Fruit fly (Drosophila melanogaster) whole organism, embryonic: ENCODE measurements around the gene CG34266.

Source experiments
- Abd-B ChIP-seq: fragments of 200-800 bp; sonication (Bioruptor generic); optimal IDR thresholded peaks from 2 replicates; lab custom pipeline; 2018; ENCODE audit warnings: missing biosample characterization, mild to moderate bottlenecking, missing genetic modification characterization, moderate library complexity
- BEAF-32 ChIP-seq: fragments of 200-800 bp; sonication (Bioruptor generic); optimal IDR thresholded peaks from 3 replicates; lab custom pipeline; 2017; ENCODE audit warnings: missing biosample characterization, missing genetic modification characterization, mild to moderate bottlenecking, moderate library complexity, missing genetic modification reagents
- CG10321 ChIP-seq: fragments of 200-800 bp; sonication (Bioruptor generic); IDR thresholded peaks from 2 replicates; pipeline ENCODE4 v1.3.6; 2022; ENCODE audit warnings: missing biosample characterization, missing genetic modification characterization
- CG10462 ChIP-seq: fragments of 200-800 bp; sonication (Bioruptor generic); optimal IDR thresholded peaks from 2 replicates; lab custom pipeline; 2016; ENCODE audit warnings: missing biosample characterization, missing genetic modification characterization
- CG11398 ChIP-seq: fragments of 200-800 bp; sonication (Bioruptor generic); optimal IDR thresholded peaks from 2 replicates; lab custom pipeline; 2016; ENCODE audit warnings: missing biosample characterization, missing genetic modification characterization
- CG12391 ChIP-seq: fragments of 200-800 bp; sonication (Bioruptor generic); optimal IDR thresholded peaks from 3 replicates; lab custom pipeline; 2018; ENCODE audit warnings: missing biosample characterization, mild to moderate bottlenecking, missing genetic modification characterization, moderate library complexity
- CG12744 ChIP-seq: fragments of 200-800 bp; sonication (Bioruptor generic); optimal IDR thresholded peaks from 2 replicates; lab custom pipeline; 2016; ENCODE audit warnings: missing biosample characterization, missing genetic modification characterization
- CG12769 ChIP-seq: fragments of 200-800 bp; sonication (Bioruptor generic); optimal IDR thresholded peaks from 2 replicates; lab custom pipeline; 2019; ENCODE audit warnings: missing biosample characterization, mild to moderate bottlenecking, missing genetic modification characterization, moderate library complexity
- CG13424 ChIP-seq: fragments of 200-800 bp; sonication (Bioruptor generic); optimal IDR thresholded peaks from 2 replicates; lab custom pipeline; 2019; ENCODE audit warnings: missing biosample characterization, mild to moderate bottlenecking, missing genetic modification characterization, moderate library complexity
- CG18011 ChIP-seq: fragments of 200-800 bp; sonication (Bioruptor generic); optimal IDR thresholded peaks from 2 replicates; lab custom pipeline; 2017; ENCODE audit warnings: missing biosample characterization, missing genetic modification characterization, mild to moderate bottlenecking, moderate library complexity, missing genotype
- CG18262 ChIP-seq: fragments of 200-800 bp; optimal IDR thresholded peaks from 3 replicates; lab custom pipeline; 2019; ENCODE audit warnings: missing biosample characterization, mild to moderate bottlenecking, missing genetic modification characterization, moderate library complexity
- CG2129 ChIP-seq: fragments of 200-800 bp; sonication (Bioruptor generic); IDR thresholded peaks from 2 replicates; pipeline ENCODE4 v1.3.6; 2022; ENCODE audit warnings: missing biosample characterization, missing genetic modification characterization; ENCODE audit not compliant: partially characterized antibody
- CG2712 ChIP-seq: fragments of 200-800 bp; optimal IDR thresholded peaks from 3 replicates; lab custom pipeline; 2019; ENCODE audit warnings: missing biosample characterization, mild to moderate bottlenecking, missing genetic modification characterization, moderate library complexity
- CG30403 ChIP-seq: fragments of 200-800 bp; sonication (Bioruptor generic); optimal IDR thresholded peaks from 3 replicates; lab custom pipeline; 2016; ENCODE audit warnings: missing biosample characterization, missing genetic modification characterization
- CG4282 ChIP-seq: fragments of 200-800 bp; sonication (Bioruptor generic); optimal IDR thresholded peaks from 2 replicates; lab custom pipeline; 2016; ENCODE audit warnings: missing biosample characterization, missing genetic modification characterization
- CG4404 ChIP-seq: fragments of 200-800 bp; sonication (Bioruptor generic); IDR thresholded peaks from 2 replicates; pipeline ENCODE4 v1.3.6; 2022; ENCODE audit warnings: missing biosample characterization, missing genetic modification characterization
- CG5180 ChIP-seq: fragments of 200-800 bp; sonication (Bioruptor generic); optimal IDR thresholded peaks from 3 replicates; lab custom pipeline; 2017; ENCODE audit warnings: missing biosample characterization, missing genetic modification characterization, mild to moderate bottlenecking, moderate library complexity, missing genetic modification reagents
- CG5953 ChIP-seq: fragments of 200-800 bp; sonication (Bioruptor generic); IDR thresholded peaks from 2 replicates; pipeline ENCODE4 v1.3.6; 2022; ENCODE audit warnings: missing biosample characterization, missing genetic modification characterization
- CG7556 ChIP-seq: fragments of 200-800 bp; sonication (Bioruptor generic); optimal IDR thresholded peaks from 2 replicates; lab custom pipeline; 2017; ENCODE audit warnings: missing biosample characterization, mild to moderate bottlenecking, missing genetic modification characterization
- CG9876 ChIP-seq: fragments of 200-800 bp; sonication (Bioruptor generic); optimal IDR thresholded peaks from 2 replicates; lab custom pipeline; 2016; ENCODE audit warnings: missing biosample characterization, missing genetic modification characterization
- CHES-1-like ChIP-seq: fragments of 200-800 bp; sonication (Bioruptor generic); optimal IDR thresholded peaks from 2 replicates; lab custom pipeline; 2016; ENCODE audit warnings: missing biosample characterization, missing genetic modification characterization
- Chrac-16 ChIP-seq: fragments of 200-800 bp; sonication (Bioruptor generic); optimal IDR thresholded peaks from 3 replicates; lab custom pipeline; 2016; ENCODE audit warnings: missing biosample characterization, missing genetic modification characterization
- Dek ChIP-seq: fragments of 200-800 bp; sonication (Bioruptor generic); optimal IDR thresholded peaks from 3 replicates; lab custom pipeline; 2019; ENCODE audit warnings: missing biosample characterization, mild to moderate bottlenecking, missing genetic modification characterization, moderate library complexity
- E2f1 ChIP-seq: fragments of 200-800 bp; sonication (Bioruptor generic); IDR thresholded peaks from 2 replicates; pipeline ENCODE4 v1.3.6; 2022; ENCODE audit warnings: missing biosample characterization, missing genetic modification characterization
- Elba2 ChIP-seq: fragments of 200-800 bp; sonication (Bioruptor generic); optimal IDR thresholded peaks from 3 replicates; lab custom pipeline; 2016; ENCODE audit warnings: missing biosample characterization, missing genetic modification characterization
- HHEX ChIP-seq: fragments of 200-800 bp; sonication (Bioruptor generic); optimal IDR thresholded peaks from 3 replicates; lab custom pipeline; 2017; ENCODE audit warnings: missing biosample characterization, mild to moderate bottlenecking, missing genetic modification characterization, missing genetic modification reagents
- HLH54F ChIP-seq: fragments of 200-800 bp; sonication (Bioruptor generic); optimal IDR thresholded peaks from 3 replicates; lab custom pipeline; 2016; ENCODE audit warnings: missing biosample characterization, missing genetic modification characterization
- Hr3 ChIP-seq: fragments of 200-800 bp; sonication (Bioruptor generic); optimal IDR thresholded peaks from 3 replicates; lab custom pipeline; 2016; ENCODE audit warnings: missing biosample characterization, missing genetic modification characterization
- Hr39 ChIP-seq: fragments of >200 bp; optimal IDR thresholded peaks from 2 replicates; lab custom pipeline; 2017
- Hr51 ChIP-seq, 2 experiments: fragments of 200-800 bp; sonication (Bioruptor generic); optimal IDR thresholded peaks; 2 replicates in 1 of 2; 3 replicates in 1 of 2; lab custom pipeline; 2016 to 2018; ENCODE audit warnings: missing biosample characterization in 2 of 2, missing genetic modification characterization in 2 of 2, mild to moderate bottlenecking in 1 of 2, moderate library complexity in 1 of 2
- MBD-R2 ChIP-seq: fragments of 200-800 bp; sonication (Bioruptor generic); IDR thresholded peaks from 2 replicates; pipeline ENCODE4 v1.3.6; 2022; ENCODE audit warnings: missing biosample characterization, missing genetic modification characterization
- Meics ChIP-seq: fragments of 200-800 bp; sonication (Bioruptor generic); optimal IDR thresholded peaks from 2 replicates; lab custom pipeline; 2017; ENCODE audit warnings: missing biosample characterization, mild to moderate bottlenecking, missing genetic modification characterization
- Nf-YB ChIP-seq: fragments of 200-800 bp; sonication (Bioruptor generic); optimal IDR thresholded peaks from 3 replicates; lab custom pipeline; 2019; ENCODE audit warnings: missing biosample characterization, mild to moderate bottlenecking, missing genetic modification characterization, moderate library complexity
- Ptx1 ChIP-seq: fragments of 200-800 bp; sonication (Bioruptor generic); IDR thresholded peaks from 2 replicates; pipeline ENCODE4 v1.3.6; 2022; ENCODE audit warnings: missing biosample characterization, missing genetic modification characterization
- Sox100B ChIP-seq: fragments of 200-800 bp; sonication (Bioruptor generic); optimal IDR thresholded peaks from 3 replicates; lab custom pipeline; 2018; ENCODE audit warnings: missing biosample characterization, mild to moderate bottlenecking, missing genetic modification characterization
- Taf1 ChIP-seq: fragments of 200-800 bp; sonication (Bioruptor generic); IDR thresholded peaks from 2 replicates; pipeline ENCODE4 v1.3.6; 2022; ENCODE audit warnings: missing biosample characterization, missing genetic modification characterization
- dmrt11E ChIP-seq: fragments of 200-800 bp; sonication (Bioruptor generic); optimal IDR thresholded peaks from 3 replicates; lab custom pipeline; 2018; ENCODE audit warnings: missing biosample characterization, mild to moderate bottlenecking, missing genetic modification characterization, moderate library complexity
- dpn ChIP-seq, 2 experiments: fragments of 200-800 bp; sonication (Bioruptor generic); optimal IDR thresholded peaks; 3 replicates each; lab custom pipeline; 2016; ENCODE audit warnings: missing biosample characterization in 2 of 2, missing genetic modification characterization in 2 of 2
- fd96Cb ChIP-seq: fragments of 200-800 bp; sonication (Bioruptor generic); optimal IDR thresholded peaks from 2 replicates; lab custom pipeline; 2018; ENCODE audit warnings: missing biosample characterization, mild to moderate bottlenecking, missing genetic modification characterization, moderate library complexity
- fru ChIP-seq: fragments of >200 bp; optimal IDR thresholded peaks from 2 replicates; lab custom pipeline; 2017
- gsb-n ChIP-seq: fragments of 200-800 bp; sonication (Bioruptor generic); optimal IDR thresholded peaks from 3 replicates; lab custom pipeline; 2018; ENCODE audit warnings: missing biosample characterization, mild to moderate bottlenecking, missing genetic modification characterization
- hkb ChIP-seq, 2 experiments: fragments of 200-800 bp in 1 of 2; fragments of >200 bp in 1 of 2; sonication (Bioruptor generic) in 1 of 2; IDR thresholded peaks in 1 of 2; optimal IDR thresholded peaks in 1 of 2; 2 replicates each; pipeline versions ENCODE4 v1.3.6 to Lab custom; 2017 to 2022; ENCODE audit warnings: missing biosample characterization in 1 of 2, missing genetic modification characterization in 1 of 2
- pan ChIP-seq, 4 experiments: fragments of >200 bp in 3 of 4; fragments of 200-800 bp in 1 of 4; sonication (Bioruptor generic) in 1 of 4; optimal IDR thresholded peaks in 3 of 4; IDR thresholded peaks in 1 of 4; 2 replicates each; pipeline versions ENCODE4 v1.3.6 to Lab custom; 2017 to 2022; ENCODE audit warnings: missing biosample characterization in 2 of 4, missing genetic modification characterization in 2 of 4, mixed read lengths in 1 of 4
- phol ChIP-seq: fragments of 200-800 bp; sonication (Bioruptor generic); optimal IDR thresholded peaks from 3 replicates; lab custom pipeline; 2018; ENCODE audit warnings: missing biosample characterization, mild to moderate bottlenecking, missing genetic modification characterization, moderate library complexity
- stc ChIP-seq: fragments of 200-800 bp; sonication (Bioruptor generic); IDR thresholded peaks from 2 replicates; pipeline ENCODE4 v1.3.6; 2022; ENCODE audit warnings: missing biosample characterization, missing genetic modification characterization
- tap ChIP-seq: fragments of 200-800 bp; optimal IDR thresholded peaks from 3 replicates; lab custom pipeline; 2019; ENCODE audit warnings: missing biosample characterization, mild to moderate bottlenecking, missing genetic modification characterization, moderate library complexity
- toy ChIP-seq: fragments of 200-800 bp; sonication (Bioruptor generic); IDR thresholded peaks from 2 replicates; pipeline ENCODE4 v1.3.6; 2022; ENCODE audit warnings: missing biosample characterization, missing genetic modification characterization
- vvl ChIP-seq: fragments of 200-800 bp; sonication (Bioruptor generic); IDR thresholded peaks from 2 replicates; pipeline ENCODE4 v1.3.6; 2022; ENCODE audit warnings: missing biosample characterization, missing genetic modification characterization
- z ChIP-seq: fragments of 200-800 bp; sonication (Bioruptor generic); IDR thresholded peaks from 3 replicates; pipeline ENCODE4 v1.3.6; 2022; ENCODE audit warnings: missing biosample characterization, missing genetic modification characterization

CG34266 gene

dm6 chr3L:4720510-4721157, 43.0 kb downstream of the CG34266 start (continued):
- TF ChIP-seq CHES-1-like (GFP tag; lab: Kevin White, UChicago) = no peak
- peak; percentile 60 for TF ChIP-seq Sox100B
- TF ChIP-seq CG10321 (GFP tag; lab: Robert Waterston, UW) = no peak
- TF ChIP-seq pan (optimal IDR thresholded peaks at IDR 0.05; lab: Kevin White, UChicago) = no peak
- peak in 1 of 2 experiments; percentile 52 for TF ChIP-seq pan (GFP tag; optimal IDR thresholded peaks at IDR 0.05 in 1 of 2, IDR thresholded peaks at IDR 0.05 in 1 of 2)
- TF ChIP-seq Abd-B (GFP tag; lab: Kevin White, UChicago) = peak; percentile 5
- TF ChIP-seq CG10462 (GFP tag; lab: Kevin White, UChicago) = no peak
- TF ChIP-seq CG5180 = no peak
- no peak for TF ChIP-seq Elba2 (GFP tag; lab: Kevin White, UChicago)
- no peak for TF ChIP-seq MBD-R2
- peak; percentile 64 for TF ChIP-seq vvl (GFP tag; lab: Robert Waterston, UW)
- peak; percentile 44; the same call in 1 of the 2 replicates for TF ChIP-seq E2f1 (GFP tag; lab: Robert Waterston, UW)
- TF ChIP-seq CG30403 (GFP tag; lab: Kevin White, UChicago) = peak; percentile 35
- no peak for TF ChIP-seq CG11398 (GFP tag; lab: Kevin White, UChicago)
- TF ChIP-seq HHEX (GFP tag; lab: Kevin White, UChicago) = no peak
- TF ChIP-seq CG12744 (GFP tag; lab: Kevin White, UChicago) = no peak
- no peak for TF ChIP-seq CG2129 (GFP tag; lab: Robert Waterston, UW)
- no peak for TF ChIP-seq Meics (GFP tag; lab: Kevin White, UChicago)
- peak; percentile 13 for TF ChIP-seq Hr3 (GFP tag; lab: Kevin White, UChicago)
- no peak for TF ChIP-seq dmrt11E (tag; lab: Kevin White, UChicago)
- TF ChIP-seq CG4282 (GFP tag; lab: Kevin White, UChicago) = no peak
- peak; percentile 63; the same call in 1 of the 2 replicates for TF ChIP-seq Ptx1 (GFP tag; lab: Robert Waterston, UW)
- TF ChIP-seq fd96Cb (tag; lab: Kevin White, UChicago) = peak; percentile 61
- TF ChIP-seq CG18262 (tag; lab: Kevin White, UChicago) = peak; percentile 42
- TF ChIP-seq CG12391 (tag; lab: Kevin White, UChicago) = no peak
- peak; percentile 22 for TF ChIP-seq gsb-n (tag; lab: Kevin White, UChicago)
- 0 out of 2 replicates have a peak, but pooled peaks have one; percentile 35 for TF ChIP-seq stc
- no peak for TF ChIP-seq CG9876 (GFP tag; lab: Kevin White, UChicago)
- no peak for TF ChIP-seq BEAF-32
- peak; percentile 56 for TF ChIP-seq tap
- TF ChIP-seq hkb (optimal IDR thresholded peaks at IDR 0.05; lab: Kevin White, UChicago) = no peak
- peak; percentile 59; the same call in 1 of the 2 replicates for TF ChIP-seq hkb (GFP tag; IDR thresholded peaks at IDR 0.05; lab: Robert Waterston, UW)
- TF ChIP-seq CG7556 (GFP tag; lab: Kevin White, UChicago) = peak; percentile 48
- peak; percentile 53 for TF ChIP-seq CG13424 (tag; lab: Kevin White, UChicago)
- no peak for TF ChIP-seq fru (lab: Kevin White, UChicago)
- no peak for TF ChIP-seq toy (GFP tag; lab: Robert Waterston, UW)
- peak; percentile 58 for TF ChIP-seq CG2712 (tag; lab: Kevin White, UChicago)
- TF ChIP-seq z = no peak
- no peak for TF ChIP-seq CG18011
- no peak for TF ChIP-seq Hr39 (lab: Kevin White, UChicago)
- no peak for TF ChIP-seq CG4404
- TF ChIP-seq Nf-YB (GFP tag; lab: Kevin White, UChicago) = no peak
- TF ChIP-seq Taf1 (GFP tag; lab: Robert Waterston, UW) = no peak
- peak in 1 of 2 experiments; percentile 5 for TF ChIP-seq dpn (GFP tag; optimal IDR thresholded peaks at IDR 0.05; lab: Kevin White, UChicago)
- TF ChIP-seq phol = peak; percentile 71
- TF ChIP-seq Hr51 (GFP tag; optimal IDR thresholded peaks at IDR 0.05; lab: Kevin White, UChicago) = peak in 1 of 2 experiments; percentile 76
- TF ChIP-seq CG5953 = peak; percentile 19; the same call in 1 of the 2 replicates
- TF ChIP-seq Chrac-16 (GFP tag; lab: Kevin White, UChicago) = no peak
- no peak for TF ChIP-seq Dek (tag; lab: Kevin White, UChicago)
- no peak for TF ChIP-seq HLH54F (GFP tag; lab: Kevin White, UChicago)
- TF ChIP-seq CG12769 (tag; lab: Kevin White, UChicago) = no peak
